Fruit fly (Drosophila melanogaster): ENCODE measurements around the gene Mipp1.

Mipp1 gene

dm6 chr3L:16584074-16584578, 11.0 kb upstream of the Mipp1 start, which contains the start of gene UQCR-C2:
Gene UQCR-C2, plus strand, starts transcription at chr3L:16584124.
- no peak for TF ChIP-seq CG14655 (GFP tag; optimal IDR thresholded peaks at IDR 0.05)
- no peak for TF ChIP-seq CG17806 (tag; optimal IDR thresholded peaks at IDR 0.05)
- no peak for TF ChIP-seq Snoo (tag; optimal IDR thresholded peaks at IDR 0.05)
- TF ChIP-seq CG12605 (GFP tag; IDR thresholded peaks at IDR 0.05), result no peak
- no peak for TF ChIP-seq Pif1A (GFP tag; optimal IDR thresholded peaks at IDR 0.05)
- no peak for TF ChIP-seq CG32121 (GFP tag; IDR thresholded peaks at IDR 0.05)
- no peak for TF ChIP-seq fd96Ca (GFP tag; IDR thresholded peaks at IDR 0.05)
- TF ChIP-seq CG4496 (GFP tag; IDR thresholded peaks at IDR 0.05), result peak; percentile 51; the same call in 1 of the 3 replicates

- peak; percentile 32; the same call in 1 of the 2 replicates for TF ChIP-seq Ets98B (GFP tag; IDR thresholded peaks at IDR 0.05)
- TF ChIP-seq CG15710 (tag; optimal IDR thresholded peaks at IDR 0.05), result peak; percentile 24
- 0 out of 2 replicates have a peak, but pooled peaks have one; percentile 20 for TF ChIP-seq CG32121 (GFP tag; IDR thresholded peaks at IDR 0.05)
- peak; percentile 12 for TF ChIP-seq Snoo (tag; optimal IDR thresholded peaks at IDR 0.05)
- no peak for TF ChIP-seq gl (tag; optimal IDR thresholded peaks at IDR 0.05)
These were observed 9.7 kb upstream of the Mipp1 start, which contains the start of gene Rpn12 for dm6 chr3L:16582678-16583315. Gene Rpn12, plus strand, starts transcription at chr3L:16583028.

dm6 chr3L:16581201-16581705, 8.1 kb upstream of the Mipp1 start, which contains the start of gene Smn:
Gene Smn, minus strand, starts transcription at chr3L:16581547.
- TF ChIP-seq CG9948 (tag; optimal IDR thresholded peaks at IDR 0.05) (peak; percentile 2), CG4496 (GFP tag; IDR thresholded peaks at IDR 0.05) (no peak), fd96Ca (GFP tag; IDR thresholded peaks at IDR 0.05) (no peak), D1 (tag; optimal IDR thresholded peaks at IDR 0.05) (no peak), rn (GFP tag; IDR thresholded peaks at IDR 0.05) (no peak), CG14655 (GFP tag; optimal IDR thresholded peaks at IDR 0.05) (no peak), CG12605 (GFP tag; IDR thresholded peaks at IDR 0.05) (no peak), CG8301 (tag; optimal IDR thresholded peaks at IDR 0.05) (peak; percentile 41), Pif1A (GFP tag; optimal IDR thresholded peaks at IDR 0.05) (no peak), CG17806 (tag; optimal IDR thresholded peaks at IDR 0.05) (no peak), Snoo (tag; optimal IDR thresholded peaks at IDR 0.05) (peak; percentile 33), Ets98B (GFP tag; IDR thresholded peaks at IDR 0.05) (peak; percentile 17; the same call in 1 of the 2 replicates), CG15710 (tag; optimal IDR thresholded peaks at IDR 0.05) (peak; percentile 36), CG34367 (tag; optimal IDR thresholded peaks at IDR 0.05) (peak; percentile 17), Pif1B (GFP tag; optimal IDR thresholded peaks at IDR 0.05) (no peak), CG8159 (tag; optimal IDR thresholded peaks at IDR 0.05) (no peak), CG13204 (GFP tag; optimal IDR thresholded peaks at IDR 0.05) (no peak), CG32121 (GFP tag; IDR thresholded peaks at IDR 0.05) (no peak), EcR (GFP tag; optimal IDR thresholded peaks at IDR 0.05) (no peak), CG10348 (GFP tag; IDR thresholded peaks at IDR 0.05) (no peak), gl (tag; optimal IDR thresholded peaks at IDR 0.05) (no peak)

dm6 chr3L:16580049-16580448, 6.9 kb upstream of the Mipp1 start, which contains the start of gene nxf2:
Gene nxf2, minus strand, starts transcription at chr3L:16580306.
- no peak for TF ChIP-seq EcR (GFP tag; optimal IDR thresholded peaks at IDR 0.05)
- TF ChIP-seq Pif1B (GFP tag; optimal IDR thresholded peaks at IDR 0.05), result no peak
- no peak for TF ChIP-seq Pif1A (GFP tag; optimal IDR thresholded peaks at IDR 0.05)
- no peak for TF ChIP-seq D1 (tag; optimal IDR thresholded peaks at IDR 0.05)
- no peak for TF ChIP-seq fd96Ca (GFP tag; IDR thresholded peaks at IDR 0.05)
- TF ChIP-seq CG12605 (GFP tag; IDR thresholded peaks at IDR 0.05), result no peak
- no peak for TF ChIP-seq CG4496 (GFP tag; IDR thresholded peaks at IDR 0.05)
- TF ChIP-seq Ets98B (GFP tag; IDR thresholded peaks at IDR 0.05), result no peak
- TF ChIP-seq gl (tag; optimal IDR thresholded peaks at IDR 0.05), result no peak
- TF ChIP-seq CG9948 (tag; optimal IDR thresholded peaks at IDR 0.05), result no peak

dm6 chr3L:16574307-16574946, 1.3 kb upstream of the Mipp1 start, which contains the start of gene mbf1:
Gene mbf1, plus strand, starts transcription at chr3L:16574436.
- no peak for TF ChIP-seq CG17806 (tag; optimal IDR thresholded peaks at IDR 0.05)
- TF ChIP-seq D1 (tag; optimal IDR thresholded peaks at IDR 0.05), result no peak
- no peak for TF ChIP-seq Ets98B (GFP tag; IDR thresholded peaks at IDR 0.05)
- TF ChIP-seq CG14655 (GFP tag; optimal IDR thresholded peaks at IDR 0.05), result no peak

- peak; percentile 41; the same call in 1 of the 2 replicates for TF ChIP-seq Ets98B (GFP tag; IDR thresholded peaks at IDR 0.05)
- TF ChIP-seq CG32121 (GFP tag; IDR thresholded peaks at IDR 0.05), result 0 out of 2 replicates have a peak, but pooled peaks have one; percentile 17
- TF ChIP-seq gl (tag; optimal IDR thresholded peaks at IDR 0.05), result no peak
These were observed 926 bp downstream of the Mipp1 start for dm6 chr3L:16572208-16572607.

Data from whole organism, pupa.